Worm (Caenorhabditis elegans): ENCODE results near the gene F07H5.10.

DNA sequence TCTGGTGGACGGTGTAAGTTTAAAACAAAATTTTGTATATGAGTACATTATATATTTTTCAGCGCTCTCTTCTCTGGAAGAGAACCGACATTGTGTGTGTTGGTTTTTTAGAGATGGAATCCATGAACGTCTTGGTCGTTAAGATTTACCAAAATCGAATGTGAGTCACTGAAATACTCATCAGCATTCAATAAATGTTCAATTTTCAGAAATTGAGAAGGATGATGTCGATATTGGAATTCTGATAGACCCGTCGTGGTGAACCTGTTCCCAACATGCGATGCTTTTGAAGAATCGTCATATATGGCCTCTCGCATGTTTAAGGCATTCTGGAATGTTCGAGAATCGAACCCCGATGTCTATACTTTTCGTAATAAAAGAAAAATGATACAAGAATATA is 19.6 kb downstream of the F07H5.10 start:
- no peak for TF ChIP-seq elt-3 (tag; optimal IDR thresholded peaks at IDR 0.05)
- TF ChIP-seq lsy-2 (tag; optimal IDR thresholded peaks at IDR 0.05) = no peak
- TF ChIP-seq snpc-4 (tag; optimal IDR thresholded peaks at IDR 0.05) = no peak
- TF ChIP-seq pha-4 (tag; optimal IDR thresholded peaks at IDR 0.05) = no peak
- no peak for TF ChIP-seq drap-1 (GFP tag; optimal IDR thresholded peaks at IDR 0.05)
- no peak for TF ChIP-seq unc-39 (tag; optimal IDR thresholded peaks at IDR 0.05)
- no peak for TF ChIP-seq hlh-1 (tag; optimal IDR thresholded peaks at IDR 0.05)
- TF ChIP-seq elt-1 (tag; optimal IDR thresholded peaks at IDR 0.05; ENCODE audit: borderline replicate concordance, insufficient read depth) = no peak
